Worm (Caenorhabditis elegans) whole organism, late embryonic: Measurements from ENCODE around the gene mrp-5.

ENCODE experiments used
- C38D4.7 ChIP-seq: fragments of 200-800 bp; sonication (Bioruptor generic); optimal IDR thresholded peaks from 2 replicates; lab custom pipeline; 2018; ENCODE audit warnings: mild to moderate bottlenecking, missing genetic modification characterization, moderate library complexity, missing compliant biosample characterization
- ama-1 ChIP-seq: fragments of 150-350 bp; optimal IDR thresholded peaks from 2 replicates; lab custom pipeline; 2014
- ceh-19 ChIP-seq: fragments of 200-800 bp; sonication (Bioruptor generic); optimal IDR thresholded peaks from 2 replicates; lab custom pipeline; 2018; ENCODE audit warnings: mild to moderate bottlenecking, missing genetic modification characterization, missing compliant biosample characterization
- ceh-48 ChIP-seq: sonication (generic microtip); optimal IDR thresholded peaks from 2 replicates; lab custom pipeline; 2016; ENCODE audit warnings: missing genetic modification characterization, inconsistent platforms, missing compliant biosample characterization
- che-1 ChIP-seq: sonication (generic microtip); optimal IDR thresholded peaks from 2 replicates; lab custom pipeline; 2016; ENCODE audit warnings: mild to moderate bottlenecking, missing genetic modification characterization, missing compliant biosample characterization
- fax-1 ChIP-seq: sonication (generic microtip); optimal IDR thresholded peaks from 2 replicates; lab custom pipeline; 2016; ENCODE audit warnings: missing genotype, missing genetic modification characterization, missing compliant biosample characterization
- lin-11 ChIP-seq: fragments of 200-800 bp; sonication (Bioruptor generic); optimal IDR thresholded peaks from 2 replicates; lab custom pipeline; 2018; ENCODE audit warnings: mild to moderate bottlenecking, missing genetic modification characterization, missing compliant biosample characterization
- pha-2 ChIP-seq: sonication (generic microtip); optimal IDR thresholded peaks from 2 replicates; lab custom pipeline; 2017; ENCODE audit warnings: mild to moderate bottlenecking, missing genetic modification characterization, missing compliant biosample characterization
- pha-4 ChIP-seq: fragments of 150-350 bp; optimal IDR thresholded peaks from 2 replicates; lab custom pipeline; 2018; ENCODE audit warnings: missing biosample characterization, missing genetic modification reagents, missing genetic modification characterization
- rnt-1 ChIP-seq: sonication (generic microtip); optimal IDR thresholded peaks from 2 replicates; lab custom pipeline; 2016; ENCODE audit warnings: missing genetic modification characterization, missing compliant biosample characterization
- sox-4 ChIP-seq: sonication (generic microtip); optimal IDR thresholded peaks from 2 replicates; lab custom pipeline; 2017; ENCODE audit warnings: mild to moderate bottlenecking, missing genetic modification characterization, inconsistent platforms, missing compliant biosample characterization
- unc-86 ChIP-seq: sonication (generic microtip); optimal IDR thresholded peaks from 2 replicates; lab custom pipeline; 2016; ENCODE audit warnings: missing genetic modification characterization, missing compliant biosample characterization
- ztf-16 ChIP-seq: sonication (generic microtip); optimal IDR thresholded peaks from 2 replicates; lab custom pipeline; 2017; ENCODE audit warnings: missing genetic modification characterization, missing compliant biosample characterization

- TF ChIP-seq ama-1 (no peak), pha-4 (tag; lab: Kevin White, UChicago) (no peak), ceh-19 (GFP tag; lab: Kevin White, UChicago) (no peak), rnt-1 (tag; lab: Kevin White, UChicago) (no peak), sox-4 (tag; lab: Kevin White, UChicago) (no peak), ceh-48 (no peak), C38D4.7 (GFP tag; lab: Kevin White, UChicago) (no peak), unc-86 (tag; lab: Kevin White, UChicago) (no peak), fax-1 (tag; lab: Kevin White, UChicago) (no peak), ztf-16 (tag; lab: Kevin White, UChicago) (no peak), che-1 (no peak), lin-11 (tag; lab: Kevin White, UChicago) (no peak), pha-2 (no peak)
Measured at ce11 chrX:14910689-14911088, 35.4 kb downstream of the mrp-5 start.
